Worm (Caenorhabditis elegans) whole organism, young adult: ENCODE results near the gene ZC513.14.

Source experiments
- atf-7 ChIP-seq: sonication (generic microtip); optimal IDR thresholded peaks from 2 replicates; lab custom pipeline; 2017; ENCODE audit warnings: mild to moderate bottlenecking, missing genetic modification characterization, missing compliant biosample characterization
- ceh-40 ChIP-seq: fragments of 200-800 bp; sonication (Bioruptor generic); IDR thresholded peaks from 2 replicates; pipeline ENCODE4 v1.3.6; 2022; ENCODE audit warnings: missing genetic modification characterization, missing compliant biosample characterization
- let-526 ChIP-seq: fragments of 200-800 bp; sonication (Bioruptor generic); IDR thresholded peaks from 2 replicates; pipeline ENCODE4 v1.3.6; 2022; ENCODE audit warnings: missing genetic modification reagents, missing genetic modification characterization, missing compliant biosample characterization
- let-607 ChIP-seq, 2 experiments: fragments of 200-800 bp in 1 of 2; sonication (Bioruptor generic) in 1 of 2; sonication (generic microtip) in 1 of 2; optimal IDR thresholded peaks; 2 replicates each; lab custom pipeline; 2016 to 2018; ENCODE audit warnings: mild to moderate bottlenecking in 2 of 2, missing compliant biosample characterization in 2 of 2, missing genetic modification characterization in 2 of 2, moderate library complexity in 2 of 2, missing genotype in 1 of 2
- nfya-1 ChIP-seq: sonication (generic microtip); optimal IDR thresholded peaks from 2 replicates; lab custom pipeline; 2017; ENCODE audit warnings: antibody characterized with exemption, missing compliant biosample characterization, missing genetic modification characterization, borderline replicate concordance; ENCODE audit not compliant: insufficient read depth
- repo-1 ChIP-seq: sonication (generic microtip); optimal IDR thresholded peaks from 2 replicates; lab custom pipeline; 2017; ENCODE audit warnings: mild to moderate bottlenecking, missing genetic modification characterization, missing compliant biosample characterization
- snpc-4 ChIP-seq, 5 experiments: fragments of 150-350 bp in 1 of 5; sonication (generic microtip) in 4 of 5; optimal IDR thresholded peaks; 2 replicates each; lab custom pipeline; 2014 to 2018; ENCODE audit warnings: missing genetic modification characterization in 5 of 5, missing biosample characterization in 3 of 5, antibody characterized with exemption in 2 of 5, mild to moderate bottlenecking in 2 of 5, missing compliant biosample characterization in 2 of 5, missing genotype in 2 of 5, moderate library complexity in 2 of 5, missing genetic modification reagents in 1 of 5
- somi-1 ChIP-seq: fragments of 200-800 bp; sonication (Bioruptor generic); optimal IDR thresholded peaks from 2 replicates; lab custom pipeline; 2018; ENCODE audit warnings: mild to moderate bottlenecking, missing genetic modification characterization, missing compliant biosample characterization

DNA sequence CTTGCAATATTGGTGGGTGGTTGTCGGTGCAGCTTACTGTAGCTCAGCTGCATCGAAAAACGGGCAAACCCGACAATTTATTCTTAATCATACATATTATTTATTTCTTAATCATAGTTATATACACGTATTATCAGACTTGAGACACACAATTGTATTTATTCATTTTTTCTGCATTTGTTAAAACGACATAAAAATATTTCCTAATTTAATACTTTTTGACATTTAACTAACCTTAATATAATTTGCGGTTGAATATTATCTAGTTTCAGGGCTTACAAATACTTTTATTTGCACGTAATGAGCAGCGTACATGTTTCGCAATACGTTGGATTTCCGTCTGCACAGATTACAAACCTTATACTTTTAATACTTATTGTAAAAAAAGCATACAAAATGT lies 22.5 kb upstream of the ZC513.14 start, which contains the start of gene str-138:
- no peak for TF ChIP-seq snpc-4 (GFP tag; optimal IDR thresholded peaks at IDR 0.05; lab: Kevin White, UChicago)
- no peak for TF ChIP-seq snpc-4 (tag; optimal IDR thresholded peaks at IDR 0.05; lab: Kevin White, UChicago)
- no peak for TF ChIP-seq repo-1 (tag; lab: Kevin White, UChicago)
- no peak for TF ChIP-seq nfya-1
- no peak for TF ChIP-seq ceh-40
- no peak for TF ChIP-seq let-526 (GFP tag; lab: Robert Waterston, UW)
- no peak for TF ChIP-seq let-607 (tag; optimal IDR thresholded peaks at IDR 0.05; lab: Kevin White, UChicago)
- no peak for TF ChIP-seq somi-1
- no peak for TF ChIP-seq atf-7 (tag; lab: Kevin White, UChicago)
